Fruit fly (Drosophila melanogaster): Measurements from ENCODE around the gene Sps2.

DNA sequence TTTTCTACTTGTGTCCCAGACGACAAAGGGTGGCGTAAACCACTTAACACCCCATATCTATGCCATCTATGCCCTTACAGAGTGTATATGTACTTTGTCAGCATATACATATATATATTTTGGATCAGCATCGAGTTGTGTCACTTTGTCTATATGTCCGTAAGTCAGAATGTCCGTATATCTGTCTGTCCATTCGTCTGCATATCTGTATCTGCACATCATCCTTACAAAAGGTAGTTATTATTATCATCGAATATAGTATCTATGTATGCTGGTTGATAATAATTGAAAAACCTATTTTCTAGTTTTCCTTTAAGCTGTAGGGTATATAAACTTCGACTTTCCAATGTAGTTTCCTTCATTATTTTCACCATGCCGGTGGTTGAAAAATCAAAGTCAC, 8.7 kb downstream of the Sps2 start:
- no peak for TF ChIP-seq CG8478 (optimal IDR thresholded peaks at IDR 0.05)
- no peak for TF ChIP-seq CTCF (optimal IDR thresholded peaks at IDR 0.05)
